Worm (Caenorhabditis elegans) whole organism, midembryonic: ENCODE data around the gene odr-10.

Source experiments
- T22C8.4 ChIP-seq: fragments of 200-800 bp; sonication (Bioruptor generic); IDR thresholded peaks from 2 replicates; pipeline ENCODE4 v1.3.6; 2022; ENCODE audit warnings: missing genetic modification characterization, missing compliant biosample characterization
- cog-1 ChIP-seq: sonication (generic microtip); optimal IDR thresholded peaks from 2 replicates; lab custom pipeline; 2016; ENCODE audit warnings: missing genetic modification characterization, missing compliant biosample characterization
- flt-1 ChIP-seq: fragments of 200-800 bp; sonication (Bioruptor generic); IDR thresholded peaks from 2 replicates; pipeline ENCODE4 v1.3.6; 2022; ENCODE audit warnings: missing genetic modification characterization, missing compliant biosample characterization
- klf-2 ChIP-seq: fragments of 200-800 bp; sonication (Bioruptor generic); conservative IDR thresholded peaks from 2 replicates; pipeline ENCODE4 v1.3.6; 2022; ENCODE audit warnings: missing genetic modification reagents, missing genetic modification characterization, missing compliant biosample characterization
- med-1 ChIP-seq: sonication (generic microtip); optimal IDR thresholded peaks from 2 replicates; lab custom pipeline; 2017; ENCODE audit warnings: missing genetic modification characterization, mild to moderate bottlenecking, missing compliant biosample characterization, antibody characterized with exemption, missing genetic modification reagents; ENCODE audit not compliant: insufficient read depth
- ref-1 ChIP-seq: fragments of 200-800 bp; sonication (Bioruptor generic); conservative IDR thresholded peaks from 2 replicates; pipeline ENCODE4 v1.3.6; 2022; ENCODE audit warnings: missing genetic modification reagents, missing genetic modification characterization, missing compliant biosample characterization
- tab-1 ChIP-seq: fragments of 200-800 bp; sonication (Bioruptor generic); IDR thresholded peaks from 2 replicates; pipeline ENCODE4 v1.3.6; 2022; ENCODE audit warnings: missing genetic modification characterization, missing compliant biosample characterization
- ztf-23 ChIP-seq: fragments of 200-800 bp; sonication (Bioruptor generic); IDR thresholded peaks from 2 replicates; pipeline ENCODE4 v1.3.6; 2022; ENCODE audit warnings: missing genetic modification reagents, missing genetic modification characterization, missing compliant biosample characterization
- ztf-29 ChIP-seq: fragments of 200-800 bp; sonication (Bioruptor generic); IDR thresholded peaks from 2 replicates; pipeline ENCODE4 v1.3.6; 2022; ENCODE audit warnings: missing genetic modification reagents, missing genetic modification characterization, missing compliant biosample characterization

Gene odr-10

DNA sequence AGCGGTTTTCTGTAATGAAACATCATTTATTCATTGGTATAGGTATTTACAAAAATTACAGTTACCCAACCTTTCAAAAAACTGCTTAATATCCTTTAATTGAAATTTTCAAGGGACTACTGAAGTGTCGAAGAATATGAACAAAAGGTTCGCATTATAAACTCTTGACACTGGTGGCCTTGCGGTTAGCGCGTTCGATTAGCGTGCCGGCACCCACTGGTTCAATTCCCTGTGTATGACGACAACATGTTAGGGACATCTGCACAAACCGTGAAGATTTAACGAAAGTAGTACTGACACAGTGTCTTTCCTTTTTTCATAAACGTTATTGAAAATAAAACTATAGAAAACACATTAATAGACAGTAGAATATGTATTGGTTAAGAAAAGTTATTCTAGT, 2.0 kb upstream of the odr-10 start:
- peak; percentile 37 for TF ChIP-seq cog-1 (tag; lab: Kevin White, UChicago)
- TF ChIP-seq klf-2 (GFP tag; lab: Robert Waterston, UW): 0 out of 2 replicates have a peak, but pooled peaks have one; percentile 38
- TF ChIP-seq ztf-23 (GFP tag; lab: Robert Waterston, UW): 0 out of 2 replicates have a peak, but pooled peaks have one; percentile 63
- TF ChIP-seq med-1 (GFP tag; lab: Kevin White, UChicago): no peak
- TF ChIP-seq tab-1 (GFP tag; lab: Robert Waterston, UW): peak; percentile 69; the same call in 1 of the 2 replicates
- TF ChIP-seq ztf-29: peak; percentile 20; the same call in 1 of the 2 replicates
- no peak; the same call in 1 of the 2 replicates for TF ChIP-seq ref-1 (GFP tag; lab: Robert Waterston, UW)

DNA sequence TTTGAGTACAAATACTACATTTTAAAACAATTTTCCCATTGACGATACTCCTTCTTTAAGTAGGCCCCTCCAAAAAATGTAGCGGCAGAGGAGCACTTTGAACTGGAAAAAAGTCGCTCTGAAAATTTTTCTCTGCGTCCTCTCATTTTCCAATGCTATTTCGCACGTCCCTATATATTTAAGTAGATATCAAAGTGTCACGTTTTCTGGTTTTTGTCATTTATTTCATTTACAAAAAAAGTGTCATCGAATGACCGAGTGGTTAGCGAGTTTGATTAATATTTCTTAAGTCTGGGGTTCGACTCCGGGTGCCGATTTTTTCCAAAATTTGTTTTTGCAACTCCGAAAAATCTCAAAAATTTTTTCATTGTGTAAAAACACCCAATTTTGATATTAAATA, 1.2 kb upstream of the odr-10 start:
- TF ChIP-seq ztf-23 (GFP tag; lab: Robert Waterston, UW) (no peak), ref-1 (GFP tag; lab: Robert Waterston, UW) (no peak), flt-1 (GFP tag; lab: Robert Waterston, UW) (no peak), med-1 (GFP tag; lab: Kevin White, UChicago) (no peak), klf-2 (GFP tag; lab: Robert Waterston, UW) (no peak), ztf-29 (no peak), tab-1 (GFP tag; lab: Robert Waterston, UW) (no peak), T22C8.4 (GFP tag; lab: Robert Waterston, UW) (no peak)

DNA sequence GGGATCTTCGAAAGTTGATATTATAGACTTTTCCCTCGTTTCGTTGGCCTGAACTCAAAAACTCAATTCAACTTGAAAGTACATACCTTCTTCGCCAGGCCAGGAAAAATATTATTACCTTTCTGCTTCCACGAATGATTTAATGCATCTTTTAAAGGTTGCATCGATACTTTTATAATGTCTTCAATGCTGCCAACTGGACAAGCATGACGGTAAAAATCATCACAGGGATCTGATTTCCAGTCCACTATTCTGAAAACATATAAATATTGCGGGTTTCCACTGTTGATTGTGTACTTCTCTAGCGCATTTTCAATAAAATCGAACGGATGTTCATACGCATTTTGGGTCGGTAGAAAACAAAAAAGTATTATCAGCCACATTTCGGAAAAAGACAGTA, 2.7 kb downstream of the odr-10 start, which contains the start of gene nep-4:
nep-4 (minus strand) TSS at position 393 of the 400 bp plus-strand sequence.
- TF ChIP-seq ztf-23 (GFP tag; lab: Robert Waterston, UW) (no peak), klf-2 (GFP tag; lab: Robert Waterston, UW) (no peak), ztf-29 (no peak), T22C8.4 (GFP tag; lab: Robert Waterston, UW) (no peak), ref-1 (GFP tag; lab: Robert Waterston, UW) (no peak), med-1 (GFP tag; lab: Kevin White, UChicago) (no peak)

DNA sequence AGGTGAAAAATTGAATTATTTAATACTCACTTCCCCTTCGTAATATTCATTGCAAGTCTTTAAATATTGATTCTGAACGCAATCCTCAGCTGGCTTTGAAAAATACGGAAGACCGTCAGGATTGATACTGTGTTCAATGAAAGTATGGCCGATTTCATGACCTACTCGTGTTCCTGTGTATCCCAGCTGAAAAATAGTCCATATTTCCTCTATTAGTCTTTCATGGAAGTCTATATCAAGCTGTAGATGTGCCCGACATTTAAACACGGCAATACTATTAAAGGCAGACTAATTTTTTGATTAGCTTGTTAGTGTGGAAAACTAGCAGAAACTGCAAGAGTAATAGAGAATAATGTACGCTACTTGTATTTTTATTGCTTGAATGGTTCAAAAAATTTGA, 4.2 kb downstream of the odr-10 start:
- TF ChIP-seq tab-1 (GFP tag; lab: Robert Waterston, UW): no peak
- no peak for TF ChIP-seq T22C8.4 (GFP tag; lab: Robert Waterston, UW)
- no peak for TF ChIP-seq klf-2 (GFP tag; lab: Robert Waterston, UW)

DNA sequence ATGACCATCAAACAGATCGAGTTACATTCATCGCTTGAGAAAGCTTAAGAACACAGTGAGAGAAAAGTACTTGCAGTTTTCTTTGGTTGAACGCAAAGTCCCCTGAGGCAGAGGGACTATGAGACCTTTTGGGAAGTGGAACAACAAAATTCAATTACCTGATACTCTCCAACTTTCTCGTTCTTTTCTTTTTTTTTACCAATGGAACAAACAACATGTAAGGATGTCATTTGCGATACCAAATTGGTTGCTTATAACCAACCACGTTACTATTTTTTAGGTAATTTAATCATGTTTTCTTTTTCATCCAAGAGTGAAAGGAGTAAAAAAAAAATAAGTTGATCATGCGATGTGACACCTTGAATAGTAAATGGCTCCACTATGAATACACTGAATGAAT, 8.9 kb downstream of the odr-10 start:
- no peak for TF ChIP-seq med-1 (GFP tag; lab: Kevin White, UChicago)
- no peak for TF ChIP-seq ztf-29
- no peak for TF ChIP-seq T22C8.4 (GFP tag; lab: Robert Waterston, UW)
- TF ChIP-seq flt-1 (GFP tag; lab: Robert Waterston, UW): no peak
- TF ChIP-seq tab-1 (GFP tag; lab: Robert Waterston, UW): no peak

DNA sequence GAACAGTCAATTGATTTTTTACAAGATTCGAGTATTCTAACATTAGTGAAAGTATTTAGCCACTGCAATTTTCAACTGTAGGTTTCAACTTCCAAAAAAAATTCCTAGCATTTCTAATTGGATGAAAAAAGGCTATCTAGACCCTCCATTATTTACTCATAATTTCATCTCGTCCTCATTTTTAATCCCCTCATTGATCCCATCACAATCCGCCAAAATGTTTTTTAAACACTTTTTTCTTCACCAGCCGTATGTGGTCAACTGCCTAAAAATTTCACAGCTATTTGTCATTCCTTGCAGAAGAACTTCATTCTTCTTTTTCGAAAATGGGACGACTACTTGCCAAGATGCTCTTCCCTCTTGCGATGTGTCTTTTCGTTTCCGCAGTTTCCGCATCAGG, 12.4 kb downstream of the odr-10 start, which contains the start of gene rig-3:
rig-3 (plus strand) TSS at position 301 of the 400 bp plus-strand sequence.
- no peak for TF ChIP-seq ztf-29
- no peak for TF ChIP-seq cog-1 (tag; lab: Kevin White, UChicago)
- no peak for TF ChIP-seq tab-1 (GFP tag; lab: Robert Waterston, UW)
- no peak for TF ChIP-seq T22C8.4 (GFP tag; lab: Robert Waterston, UW)
- no peak for TF ChIP-seq med-1 (GFP tag; lab: Kevin White, UChicago)
- no peak for TF ChIP-seq flt-1 (GFP tag; lab: Robert Waterston, UW)
- TF ChIP-seq ref-1 (GFP tag; lab: Robert Waterston, UW): no peak
- TF ChIP-seq ztf-23 (GFP tag; lab: Robert Waterston, UW): no peak
- TF ChIP-seq klf-2 (GFP tag; lab: Robert Waterston, UW): no peak

DNA sequence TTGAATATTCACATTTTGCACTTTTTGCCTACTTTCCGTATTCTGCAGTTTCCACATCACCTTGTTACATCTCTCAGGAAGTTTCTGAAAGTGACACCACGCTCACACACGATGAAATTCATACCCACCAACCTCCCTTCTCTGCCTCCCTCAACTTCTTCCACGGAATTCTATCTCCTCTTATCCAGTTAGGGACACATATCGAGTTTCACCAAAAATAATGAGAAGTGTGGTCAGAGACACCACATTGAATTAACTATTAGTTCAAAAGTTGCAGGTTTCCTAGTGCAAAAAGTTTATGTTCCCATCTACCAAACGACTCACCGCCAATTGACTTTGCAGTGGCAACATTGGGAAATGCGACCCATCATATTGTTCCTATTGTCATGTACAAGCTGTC, 15.3 kb downstream of the odr-10 start:
- TF ChIP-seq cog-1 (tag; lab: Kevin White, UChicago) (no peak), ztf-29 (no peak), ztf-23 (GFP tag; lab: Robert Waterston, UW) (no peak), med-1 (GFP tag; lab: Kevin White, UChicago) (no peak), flt-1 (GFP tag; lab: Robert Waterston, UW) (no peak), ref-1 (GFP tag; lab: Robert Waterston, UW) (no peak), tab-1 (GFP tag; lab: Robert Waterston, UW) (no peak)

DNA sequence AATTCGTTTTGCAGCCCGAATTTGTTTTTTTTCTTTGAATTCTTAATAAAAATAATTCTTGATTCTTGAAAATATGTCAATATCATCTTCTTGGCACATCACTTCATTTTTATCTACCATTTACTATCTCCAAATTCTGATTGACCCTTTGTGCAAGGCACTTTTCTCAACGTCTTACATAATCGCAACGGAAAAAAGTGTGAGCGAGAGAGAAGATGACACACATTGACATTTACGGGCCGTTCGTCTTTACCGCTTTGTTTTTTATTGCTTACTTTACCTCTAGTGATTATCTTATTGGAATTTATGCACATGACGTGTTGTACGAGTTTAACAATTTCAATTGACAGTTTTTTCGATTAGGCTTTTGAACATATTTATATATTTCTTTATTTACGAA, 17.1 kb downstream of the odr-10 start:
- TF ChIP-seq med-1 (GFP tag; lab: Kevin White, UChicago): no peak
- no peak for TF ChIP-seq T22C8.4 (GFP tag; lab: Robert Waterston, UW)
- TF ChIP-seq ztf-23 (GFP tag; lab: Robert Waterston, UW): no peak
- no peak for TF ChIP-seq ztf-29
- TF ChIP-seq tab-1 (GFP tag; lab: Robert Waterston, UW): no peak
- no peak for TF ChIP-seq cog-1 (tag; lab: Kevin White, UChicago)
- TF ChIP-seq klf-2 (GFP tag; lab: Robert Waterston, UW): no peak
- TF ChIP-seq ref-1 (GFP tag; lab: Robert Waterston, UW): no peak
- TF ChIP-seq flt-1 (GFP tag; lab: Robert Waterston, UW): no peak

DNA sequence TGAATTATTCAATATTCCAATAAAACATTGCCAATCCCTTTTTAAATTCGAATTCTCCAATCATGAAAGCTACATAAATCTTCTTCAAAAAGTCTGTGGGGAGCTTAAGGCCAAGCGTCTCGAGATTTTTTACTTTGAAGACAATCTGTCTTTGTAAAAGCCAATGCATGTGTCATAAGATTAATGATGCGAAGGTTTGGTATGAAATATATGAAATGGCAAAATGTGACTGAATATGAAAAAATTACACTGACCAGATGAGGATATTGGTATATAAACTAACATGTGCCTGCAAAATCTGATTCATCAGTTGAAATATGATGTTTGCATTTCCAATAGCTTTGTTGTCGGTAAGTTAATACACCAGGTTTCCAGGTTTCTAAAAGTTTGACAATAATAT, 19.8 kb downstream of the odr-10 start, which contains the start of gene C53B7.2:
C53B7.2 (plus strand) TSS at position 301 of the 400 bp plus-strand sequence.
- TF ChIP-seq T22C8.4 (GFP tag; lab: Robert Waterston, UW): no peak
- TF ChIP-seq klf-2 (GFP tag; lab: Robert Waterston, UW): no peak
- no peak for TF ChIP-seq tab-1 (GFP tag; lab: Robert Waterston, UW)
- TF ChIP-seq ztf-23 (GFP tag; lab: Robert Waterston, UW): no peak
- TF ChIP-seq ztf-29: no peak
- no peak for TF ChIP-seq flt-1 (GFP tag; lab: Robert Waterston, UW)
- no peak for TF ChIP-seq med-1 (GFP tag; lab: Kevin White, UChicago)
- no peak for TF ChIP-seq cog-1 (tag; lab: Kevin White, UChicago)
- TF ChIP-seq ref-1 (GFP tag; lab: Robert Waterston, UW): no peak
